Worm (Caenorhabditis elegans): Measurements from ENCODE around the gene R11D1.2.

- TF ChIP-seq unc-39 (tag; optimal IDR thresholded peaks at IDR 0.05) (no peak), nhr-25 (tag; optimal IDR thresholded peaks at IDR 0.05) (no peak), ztf-4 (tag; optimal IDR thresholded peaks at IDR 0.05) (no peak), lin-39 (tag; optimal IDR thresholded peaks at IDR 0.05) (no peak), ztf-11 (tag; optimal IDR thresholded peaks at IDR 0.05) (no peak), ZK546.5 (tag; optimal IDR thresholded peaks at IDR 0.05) (no peak), egl-5 (tag; optimal IDR thresholded peaks at IDR 0.05) (no peak), ama-1 (optimal IDR thresholded peaks at IDR 0.05) (no peak), unc-62 (GFP tag; optimal IDR thresholded peaks at IDR 0.05) (no peak), sea-2 (GFP tag; optimal IDR thresholded peaks at IDR 0.05) (no peak), nfya-1 (tag; optimal IDR thresholded peaks at IDR 0.05; ENCODE audit: insufficient read depth) (peak; percentile 6), R02D3.7 (tag; optimal IDR thresholded peaks at IDR 0.05) (no peak)
These were observed 39.0 kb downstream of the R11D1.2 start, which contains the start of gene C15C8.4 for ce11 chrV:12747431-12747830.

Data from whole organism, L3 larva.